Worm (Caenorhabditis elegans) whole organism, L1 larva: ENCODE measurements around the gene K02H11.9.

ENCODE experiments used
- alr-1 ChIP-seq: fragments of 200-800 bp; sonication (Bioruptor generic); optimal IDR thresholded peaks from 2 replicates; lab custom pipeline; 2018; ENCODE audit warnings: borderline replicate concordance, mild to moderate bottlenecking, missing genetic modification characterization, missing compliant biosample characterization
- ceh-82 ChIP-seq, 3 experiments: fragments of 150-350 bp in 1 of 3; sonication (generic microtip) in 2 of 3; optimal IDR thresholded peaks; 2 replicates each; lab custom pipeline; 2014 to 2017; ENCODE audit warnings: missing biosample characterization in 3 of 3, missing genetic modification characterization in 3 of 3
- ces-1 ChIP-seq: fragments of 150-350 bp; optimal IDR thresholded peaks from 2 replicates; lab custom pipeline; 2014; ENCODE audit warnings: missing biosample characterization, missing genetic modification reagents, missing genetic modification characterization
- efl-1 ChIP-seq, 4 experiments: fragments of 150-350 bp; optimal IDR thresholded peaks in 3 of 4; peaks in 1 of 4; 1 replicate in 1 of 4; 2 replicates in 3 of 4; lab custom pipeline; 2014; ENCODE audit warnings: missing biosample characterization in 2 of 4, missing genetic modification characterization in 2 of 4, missing genetic modification reagents in 2 of 4
- nhr-12 ChIP-seq: sonication (generic microtip); optimal IDR thresholded peaks from 2 replicates; lab custom pipeline; 2017; ENCODE audit warnings: missing biosample characterization, missing genetic modification characterization
- rnt-1 ChIP-seq: sonication (generic microtip); optimal IDR thresholded peaks from 2 replicates; lab custom pipeline; 2016; ENCODE audit warnings: mild to moderate bottlenecking, missing genetic modification characterization, moderate library complexity, missing compliant biosample characterization
- unc-62 ChIP-seq: fragments of 150-350 bp; optimal IDR thresholded peaks from 2 replicates; lab custom pipeline; 2014; ENCODE audit warnings: missing biosample characterization, missing genetic modification reagents, missing genetic modification characterization

DNA sequence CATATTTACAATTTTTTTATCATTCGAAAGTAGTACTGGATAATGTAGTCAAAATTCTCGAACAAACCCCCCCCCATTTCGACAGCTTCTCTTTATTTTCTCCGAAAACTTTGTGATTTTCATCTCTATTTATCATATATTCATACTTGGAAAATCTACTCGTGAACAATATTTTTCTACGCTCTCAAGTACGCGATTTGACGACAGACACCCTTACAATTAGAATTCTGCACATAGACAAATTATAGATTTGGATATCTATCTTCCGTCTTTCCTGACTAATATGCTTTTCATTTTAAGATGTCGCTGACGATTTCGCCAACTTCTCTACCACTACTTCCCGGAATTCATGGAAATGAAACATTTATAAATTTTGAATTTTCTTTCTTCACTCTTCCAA is 30.9 kb downstream of the K02H11.9 start, which contains the start of gene sru-28:
- TF ChIP-seq ces-1 (GFP tag; lab: Kevin White, UChicago), result no peak
- TF ChIP-seq ceh-82 (tag; optimal IDR thresholded peaks at IDR 0.05; lab: Kevin White, UChicago), result no peak
- no peak for TF ChIP-seq alr-1 (tag; lab: Kevin White, UChicago)
- TF ChIP-seq efl-1 (optimal IDR thresholded peaks at IDR 0.05; lab: Kevin White, UChicago), result no peak
- no peak for TF ChIP-seq efl-1 (GFP tag; optimal IDR thresholded peaks at IDR 0.05 in 1 of 2; lab: Kevin White, UChicago)
- no peak for TF ChIP-seq nhr-12 (tag; lab: Kevin White, UChicago)
- TF ChIP-seq unc-62 (GFP tag; lab: Kevin White, UChicago), result no peak
- TF ChIP-seq rnt-1 (tag; lab: Kevin White, UChicago), result no peak
